Worm (Caenorhabditis elegans): ENCODE results near the gene F59D12.3.

F59D12.3 gene

DNA sequence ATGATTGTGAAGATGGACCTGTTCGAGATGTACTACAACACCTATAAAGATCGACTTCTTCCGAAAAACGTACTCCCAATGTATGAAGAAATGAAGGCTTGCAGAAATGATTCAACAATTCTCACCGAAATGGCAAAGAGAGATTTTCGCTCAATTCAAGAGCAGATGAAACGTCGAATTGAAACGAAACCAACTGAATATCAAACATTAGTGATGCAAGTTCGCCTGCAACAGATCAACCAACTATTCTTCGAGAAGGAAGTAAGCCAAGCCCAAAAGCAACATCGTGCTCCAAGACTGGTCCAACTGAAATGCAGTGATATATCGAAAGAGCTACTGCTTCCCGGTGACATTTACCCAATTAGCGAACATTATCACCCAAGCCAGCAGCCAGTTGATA is 41.1 kb downstream of the F59D12.3 start:
- TF ChIP-seq aha-1 (tag), result peak; percentile 82
- no peak for TF ChIP-seq pha-4 (GFP tag; IDR thresholded peaks at IDR 0.05)
- no peak for TF ChIP-seq pha-4 (tag; optimal IDR thresholded peaks at IDR 0.05)
- 0 out of 2 replicates have a peak, but pooled peaks have one; percentile 37 for TF ChIP-seq egl-43 (GFP tag; IDR thresholded peaks at IDR 0.05)

DNA sequence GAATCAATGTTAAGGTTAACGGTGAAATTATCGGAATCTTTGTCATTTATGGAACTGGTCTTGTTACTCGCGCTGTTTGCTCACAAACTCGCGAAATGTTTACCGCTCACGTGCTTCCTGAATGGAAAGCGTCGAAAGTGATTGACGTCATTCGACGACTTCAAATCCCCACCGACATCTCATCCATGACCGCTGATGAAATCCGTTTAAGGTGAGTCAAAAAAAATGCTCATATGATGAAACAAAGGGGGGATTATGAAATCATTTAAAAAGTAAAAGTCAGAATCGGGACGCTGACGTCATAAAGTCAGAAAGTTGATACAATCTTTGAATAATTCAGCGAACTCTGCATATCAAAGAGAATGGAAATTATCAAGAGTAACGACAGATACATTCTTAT is 42.2 kb downstream of the F59D12.3 start:
- TF ChIP-seq lin-38 (GFP tag; IDR thresholded peaks at IDR 0.05), result no peak
- TF ChIP-seq tra-1 (GFP tag; IDR thresholded peaks at IDR 0.05), result no peak
- no peak for TF ChIP-seq ama-1 (optimal IDR thresholded peaks at IDR 0.05)
- peak in 1 of 2 experiments; percentile 8 for TF ChIP-seq lsy-2 (tag; optimal IDR thresholded peaks at IDR 0.05)
- TF ChIP-seq lin-39 (tag; optimal IDR thresholded peaks at IDR 0.05), result no peak
- TF ChIP-seq D1046.2 (GFP tag; IDR thresholded peaks at IDR 0.05), result no peak
- no peak for TF ChIP-seq nhr-6 (tag; optimal IDR thresholded peaks at IDR 0.05)
- TF ChIP-seq nhr-28 (tag; optimal IDR thresholded peaks at IDR 0.05), result no peak
- TF ChIP-seq set-16 (GFP tag; IDR thresholded peaks at IDR 0.05), result no peak
- peak; percentile 45 for TF ChIP-seq hlh-30 (tag; optimal IDR thresholded peaks at IDR 0.05; ENCODE audit: insufficient read depth)
- no peak for TF ChIP-seq ceh-32 (tag; optimal IDR thresholded peaks at IDR 0.05; ENCODE audit: poor library complexity)
- no peak for TF ChIP-seq spr-1 (tag; optimal IDR thresholded peaks at IDR 0.05)
- TF ChIP-seq egl-43 (GFP tag; IDR thresholded peaks at IDR 0.05), result no peak
- no peak for TF ChIP-seq ceh-62 (tag; optimal IDR thresholded peaks at IDR 0.05)
- TF ChIP-seq nhr-10 (tag; optimal IDR thresholded peaks at IDR 0.05), result no peak
- TF ChIP-seq zfp-3 (GFP tag; conservative IDR thresholded peaks at IDR 0.05), result no peak
- peak; percentile 26 for TF ChIP-seq mxl-3 (GFP tag; optimal IDR thresholded peaks at IDR 0.05)
- no peak for TF ChIP-seq daf-16 (GFP tag; optimal IDR thresholded peaks at IDR 0.05)
- TF ChIP-seq daf-16 (tag; optimal IDR thresholded peaks at IDR 0.05), result peak; percentile 9
- no peak for TF ChIP-seq daf-12 (tag; optimal IDR thresholded peaks at IDR 0.05)
- peak; percentile 13 for TF ChIP-seq aha-1 (tag)
- peak; percentile 70 for TF ChIP-seq nhr-11 (tag; optimal IDR thresholded peaks at IDR 0.05)
- TF ChIP-seq ZK546.5 (tag; optimal IDR thresholded peaks at IDR 0.05), result no peak
- TF ChIP-seq hlh-11 (tag; optimal IDR thresholded peaks at IDR 0.05), result no peak
- TF ChIP-seq ctbp-1 (GFP tag; IDR thresholded peaks at IDR 0.05), result no peak

DNA sequence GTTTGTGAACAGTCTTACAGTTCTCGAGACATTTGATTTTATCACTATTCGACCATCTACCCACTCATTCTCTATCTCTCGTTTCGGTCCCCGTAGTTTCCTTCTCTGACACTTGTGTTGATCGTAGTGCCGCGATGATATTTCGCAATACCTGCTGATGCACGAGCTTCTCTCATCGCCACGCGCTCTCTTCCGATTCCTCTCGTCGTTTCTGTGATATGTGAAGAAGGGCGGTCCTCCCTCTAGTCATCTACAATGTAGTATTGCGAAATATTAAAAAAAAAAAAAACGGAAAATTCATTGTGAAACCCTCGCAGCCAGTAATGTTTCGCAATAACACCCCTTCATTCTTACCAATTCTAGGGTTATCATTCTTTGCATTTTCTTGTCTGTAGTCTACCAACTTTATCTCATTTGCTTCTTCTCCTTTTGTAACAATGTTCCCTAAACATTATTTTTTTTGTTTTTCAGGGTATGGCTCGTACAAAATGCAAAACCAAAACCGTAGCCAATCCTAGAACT is 43.2 kb downstream of the F59D12.3 start, which contains the start of gene nipi-3:
nipi-3 (plus strand) TSS at position 472 of the 522 bp plus-strand sequence.
- TF ChIP-seq hlh-11 (tag; optimal IDR thresholded peaks at IDR 0.05), result peak; percentile 98
- TF ChIP-seq tra-1 (GFP tag; IDR thresholded peaks at IDR 0.05), result peak; percentile 97
- peak; percentile 99 for TF ChIP-seq mdl-1 (tag; optimal IDR thresholded peaks at IDR 0.05)
- no peak for TF ChIP-seq ZK546.5 (tag; optimal IDR thresholded peaks at IDR 0.05)
- no peak for TF ChIP-seq ztf-11 (tag; optimal IDR thresholded peaks at IDR 0.05)
- TF ChIP-seq nhr-25 (tag; optimal IDR thresholded peaks at IDR 0.05; ENCODE audit: borderline replicate concordance, insufficient read depth), result peak; percentile 84
- peak; percentile 99 for TF ChIP-seq nhr-77 (tag; optimal IDR thresholded peaks at IDR 0.05)
- peak; percentile 99 for TF ChIP-seq dve-1 (tag; optimal IDR thresholded peaks at IDR 0.05; ENCODE audit: insufficient read depth)
- peak; percentile 85 for TF ChIP-seq zip-2 (tag; optimal IDR thresholded peaks at IDR 0.05)
- TF ChIP-seq ceh-44 (GFP tag; IDR thresholded peaks at IDR 0.05), result no peak
- TF ChIP-seq Y75B8A.6 (GFP tag; IDR thresholded peaks at IDR 0.05), result 0 out of 2 replicates have a peak, but pooled peaks have one; percentile 16
- TF ChIP-seq ctbp-1 (GFP tag; IDR thresholded peaks at IDR 0.05), result peak; percentile 86
- peak; percentile 94 for TF ChIP-seq nhr-10 (tag; optimal IDR thresholded peaks at IDR 0.05)
- TF ChIP-seq dmd-8 (GFP tag; IDR thresholded peaks at IDR 0.05), result no peak
- peak; percentile 38 for TF ChIP-seq zag-1 (tag; optimal IDR thresholded peaks at IDR 0.05)
- peak; percentile 74 for TF ChIP-seq lin-38 (GFP tag; IDR thresholded peaks at IDR 0.05)
- peak; percentile 96 for TF ChIP-seq lin-13 (GFP tag; optimal IDR thresholded peaks at IDR 0.05)
- TF ChIP-seq jun-1 (tag; optimal IDR thresholded peaks at IDR 0.05), result peak; percentile 86
- peak; percentile 80 for TF ChIP-seq nhr-76 (tag; optimal IDR thresholded peaks at IDR 0.05)
- peak; percentile 59 for TF ChIP-seq fos-1 (tag; optimal IDR thresholded peaks at IDR 0.05)
- peak; percentile 19 for TF ChIP-seq snpc-4 (tag; optimal IDR thresholded peaks at IDR 0.05)
- peak; percentile 80 for TF ChIP-seq mdt-29 (GFP tag; IDR thresholded peaks at IDR 0.05)
- TF ChIP-seq D1046.2 (GFP tag; IDR thresholded peaks at IDR 0.05), result peak; percentile 77; the same call in 1 of the 2 replicates
- peak; percentile 76; the same call in 1 of the 2 replicates for TF ChIP-seq nhr-42 (GFP tag; IDR thresholded peaks at IDR 0.05)
- peak; percentile 83 for TF ChIP-seq spr-1 (tag; optimal IDR thresholded peaks at IDR 0.05)
- no peak for TF ChIP-seq ceh-82 (tag; optimal IDR thresholded peaks at IDR 0.05)
- TF ChIP-seq unc-62 (GFP tag; optimal IDR thresholded peaks at IDR 0.05 in 1 of 2), result peak in 1 of 2 experiments; percentile 99
- TF ChIP-seq unc-62 (tag; optimal IDR thresholded peaks at IDR 0.05), result no peak
- TF ChIP-seq set-16 (GFP tag; IDR thresholded peaks at IDR 0.05), result peak; percentile 68
- peak; percentile 88 for TF ChIP-seq ztf-7 (tag; optimal IDR thresholded peaks at IDR 0.05)
